Worm (Caenorhabditis elegans): ENCODE data around the gene C01C4.2.

Gene C01C4.2

DNA sequence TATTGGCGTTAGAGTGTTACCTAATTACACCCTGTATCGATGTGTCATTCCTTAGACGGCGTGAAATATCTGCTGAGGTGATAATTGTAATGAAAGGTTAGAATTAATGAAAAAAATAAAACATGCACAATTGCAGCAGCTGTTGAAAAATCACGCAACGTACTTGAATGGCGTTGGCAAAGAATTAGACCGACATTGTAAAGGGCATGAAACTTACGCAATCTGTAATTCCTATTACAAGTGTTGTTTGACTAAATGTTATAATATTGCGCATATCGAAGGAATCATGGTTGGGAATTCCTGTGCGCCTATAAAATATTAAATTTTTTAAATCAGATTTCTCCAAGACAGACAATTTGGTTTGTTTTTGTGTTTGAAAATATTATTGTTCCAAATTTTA is 18.8 kb downstream of the C01C4.2 start, which contains the start of gene tag-18:
Gene tag-18, minus strand, starts transcription at position 305 of the 400 bp plus-strand sequence.
- TF ChIP-seq lim-7 (GFP tag; IDR thresholded peaks at IDR 0.05): no peak
- no peak for TF ChIP-seq ceh-82 (tag; optimal IDR thresholded peaks at IDR 0.05)
- TF ChIP-seq nhr-11 (tag; optimal IDR thresholded peaks at IDR 0.05): no peak
- TF ChIP-seq spr-1 (tag; optimal IDR thresholded peaks at IDR 0.05): no peak
- no peak for TF ChIP-seq ztf-7 (tag; optimal IDR thresholded peaks at IDR 0.05)
- no peak for TF ChIP-seq lin-1 (GFP tag; IDR thresholded peaks at IDR 0.05)
- no peak for TF ChIP-seq duxl-1 (tag; optimal IDR thresholded peaks at IDR 0.05; ENCODE audit: poor library complexity)
- TF ChIP-seq ceh-62 (tag; optimal IDR thresholded peaks at IDR 0.05): no peak
- no peak for TF ChIP-seq nhr-111 (GFP tag; optimal IDR thresholded peaks at IDR 0.05)
- TF ChIP-seq dve-1 (tag; optimal IDR thresholded peaks at IDR 0.05; ENCODE audit: insufficient read depth): no peak
- no peak for TF ChIP-seq mxl-3 (GFP tag; optimal IDR thresholded peaks at IDR 0.05)
- no peak for TF ChIP-seq madf-5 (GFP tag; IDR thresholded peaks at IDR 0.05)
- no peak for TF ChIP-seq mdl-1 (tag; optimal IDR thresholded peaks at IDR 0.05)
- no peak for TF ChIP-seq jun-1 (tag; optimal IDR thresholded peaks at IDR 0.05)
- TF ChIP-seq Y75B8A.6 (GFP tag; IDR thresholded peaks at IDR 0.05): no peak
- no peak for TF ChIP-seq unc-130 (GFP tag; optimal IDR thresholded peaks at IDR 0.05)
- no peak for TF ChIP-seq nhr-6 (tag; optimal IDR thresholded peaks at IDR 0.05)

DNA sequence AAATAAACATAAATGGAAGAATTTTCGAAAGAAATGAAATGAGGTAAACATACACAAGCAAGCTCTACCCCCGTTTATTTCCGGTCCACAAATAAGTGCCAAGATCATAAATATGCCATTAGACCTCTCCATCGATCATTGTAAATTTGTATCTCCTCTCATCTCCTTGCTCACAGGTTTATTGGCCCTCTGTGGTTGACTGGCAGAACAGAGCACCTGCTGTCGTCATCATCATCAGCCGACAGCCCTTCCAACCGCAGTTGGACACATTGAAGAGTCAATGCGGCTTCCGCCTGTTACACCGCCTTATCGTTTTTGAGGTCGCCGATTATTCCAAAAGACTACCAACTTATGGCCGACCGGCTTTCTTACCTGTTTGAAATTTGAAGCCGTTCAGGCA is 23.7 kb downstream of the C01C4.2 start:
- no peak for TF ChIP-seq ctbp-1 (GFP tag; IDR thresholded peaks at IDR 0.05)
- no peak for TF ChIP-seq nhr-102 (tag; optimal IDR thresholded peaks at IDR 0.05)
- TF ChIP-seq nhr-28 (tag; optimal IDR thresholded peaks at IDR 0.05): no peak
- no peak for TF ChIP-seq nhr-111 (GFP tag; optimal IDR thresholded peaks at IDR 0.05)
- no peak for TF ChIP-seq php-3 (GFP tag; IDR thresholded peaks at IDR 0.05)
- TF ChIP-seq lim-7 (GFP tag; IDR thresholded peaks at IDR 0.05): no peak
- TF ChIP-seq hlh-30 (tag; optimal IDR thresholded peaks at IDR 0.05; ENCODE audit: insufficient read depth): no peak
- no peak for TF ChIP-seq zag-1 (tag; optimal IDR thresholded peaks at IDR 0.05)
- TF ChIP-seq cey-2 (tag; optimal IDR thresholded peaks at IDR 0.05; ENCODE audit: borderline replicate concordance, insufficient read depth): no peak
- no peak for TF ChIP-seq mdt-29 (GFP tag; IDR thresholded peaks at IDR 0.05)
- TF ChIP-seq hlh-11 (tag; optimal IDR thresholded peaks at IDR 0.05): no peak
- no peak for TF ChIP-seq daf-8 (GFP tag; IDR thresholded peaks at IDR 0.05)
- no peak for TF ChIP-seq nhr-6 (tag; optimal IDR thresholded peaks at IDR 0.05)
- TF ChIP-seq pqm-1 (tag; optimal IDR thresholded peaks at IDR 0.05): no peak
- TF ChIP-seq ztf-7 (tag; optimal IDR thresholded peaks at IDR 0.05): no peak
- no peak for TF ChIP-seq pha-4 (GFP tag; IDR thresholded peaks at IDR 0.05)
- TF ChIP-seq pha-4 (tag; optimal IDR thresholded peaks at IDR 0.05): no peak

DNA sequence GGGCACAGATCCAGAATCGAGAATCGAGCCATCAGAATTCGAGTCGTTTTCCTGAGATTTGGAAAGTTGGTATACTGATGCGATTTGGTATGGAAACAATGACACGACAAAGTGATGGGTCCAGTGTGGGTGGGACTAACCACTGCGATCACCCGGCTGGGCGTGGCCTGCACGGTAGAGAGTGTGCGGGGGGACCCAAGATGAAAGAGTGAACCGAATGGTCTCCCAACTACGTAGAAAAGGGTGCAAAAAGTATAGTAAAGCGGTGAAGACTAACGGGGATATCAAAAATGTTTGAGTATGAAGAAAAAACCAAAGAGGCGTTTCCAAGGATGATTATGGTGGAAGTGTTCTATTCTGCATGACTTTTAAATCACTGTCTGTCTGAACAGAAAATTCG is 27.3 kb downstream of the C01C4.2 start, which contains the start of gene fkh-2:
Gene fkh-2, minus strand, starts transcription at position 101 of the 400 bp plus-strand sequence.
- TF ChIP-seq fkh-10 (GFP tag; optimal IDR thresholded peaks at IDR 0.05) (no peak), mxl-3 (GFP tag; optimal IDR thresholded peaks at IDR 0.05) (no peak), skn-1 (tag; optimal IDR thresholded peaks at IDR 0.05) (no peak), lin-1 (GFP tag; IDR thresholded peaks at IDR 0.05) (no peak), dmd-6 (GFP tag; IDR thresholded peaks at IDR 0.05) (no peak), F10B5.3 (tag; optimal IDR thresholded peaks at IDR 0.05) (no peak)

DNA sequence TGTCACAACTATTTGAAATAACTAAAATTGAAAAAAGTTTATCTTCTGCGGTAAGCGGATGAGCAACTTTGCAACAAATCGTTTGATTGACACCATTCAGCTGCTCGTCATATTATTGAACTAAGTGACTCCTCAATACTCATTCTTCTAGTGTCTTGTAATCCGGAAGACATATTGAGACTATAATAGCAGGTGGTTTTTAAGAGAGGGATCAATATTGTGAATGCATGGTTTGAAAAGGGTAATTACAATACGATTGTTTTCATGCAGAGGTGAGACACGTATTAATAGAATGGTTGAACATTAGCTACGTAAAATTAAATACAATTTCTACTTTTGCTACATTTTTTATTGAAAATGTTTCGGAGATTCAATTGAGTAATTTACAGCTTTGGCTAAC is 28.3 kb downstream of the C01C4.2 start:
- TF ChIP-seq zip-11 (GFP tag; IDR thresholded peaks at IDR 0.05): no peak
- no peak for TF ChIP-seq nhr-11 (tag; optimal IDR thresholded peaks at IDR 0.05)
- TF ChIP-seq daf-8 (GFP tag; IDR thresholded peaks at IDR 0.05): no peak
- TF ChIP-seq unc-62 (GFP tag; optimal IDR thresholded peaks at IDR 0.05 in 1 of 2): peak in 1 of 2 experiments; percentile 93
- TF ChIP-seq unc-62 (tag; optimal IDR thresholded peaks at IDR 0.05): no peak
- no peak for TF ChIP-seq nhr-25 (tag; optimal IDR thresholded peaks at IDR 0.05; ENCODE audit: borderline replicate concordance, insufficient read depth)
- TF ChIP-seq nhr-76 (tag; optimal IDR thresholded peaks at IDR 0.05): no peak
- no peak for TF ChIP-seq lir-3 (tag; optimal IDR thresholded peaks at IDR 0.05)
- no peak for TF ChIP-seq F49E8.2 (tag; optimal IDR thresholded peaks at IDR 0.05; ENCODE audit: borderline replicate concordance)
